Fruit fly (Drosophila melanogaster): ENCODE measurements around the gene Ddr.

Ddr gene

DNA sequence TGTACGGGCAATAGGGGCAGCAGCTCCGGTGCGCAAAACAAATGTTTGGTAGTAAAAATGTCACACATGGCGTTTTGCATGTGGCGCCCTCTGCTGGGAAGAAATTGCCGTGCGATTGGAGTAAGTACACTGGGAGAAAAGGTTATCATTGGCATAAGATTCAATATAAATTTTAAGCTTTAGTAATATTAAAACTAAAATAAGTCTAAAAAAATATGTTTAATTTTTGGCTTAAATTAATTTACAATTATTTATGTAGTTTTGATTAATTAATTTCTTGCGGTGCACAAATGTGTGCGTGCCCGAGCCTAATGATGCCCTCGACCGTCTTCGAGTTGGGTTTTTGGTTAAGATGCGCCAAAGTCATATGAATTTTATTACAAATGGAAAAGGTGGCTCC, 27.4 kb downstream of the Ddr start (continued):
- TF ChIP-seq zen (tag; optimal IDR thresholded peaks at IDR 0.05) (peak; percentile 69), Bgb (GFP tag; IDR thresholded peaks at IDR 0.05; ENCODE audit: partially characterized antibody) (no peak), sr (GFP tag; IDR thresholded peaks at IDR 0.05) (0 out of 3 replicates have a peak, but pooled peaks have one; percentile 12), sens-2 (GFP tag; IDR thresholded peaks at IDR 0.05) (peak; percentile 57; the same call in 1 of the 2 replicates), bbx (GFP tag; IDR thresholded peaks at IDR 0.05; ENCODE audit: partially characterized antibody) (no peak), CG17912 (GFP tag; optimal IDR thresholded peaks at IDR 0.05) (no peak), ranshi (GFP tag; IDR thresholded peaks at IDR 0.05) (peak; percentile 58; the same call in 1 of the 2 replicates), nom (GFP tag; optimal IDR thresholded peaks at IDR 0.05) (no peak), gsb (GFP tag; IDR thresholded peaks at IDR 0.05) (no peak; the same call in 1 of the 2 replicates), CG11723 (GFP tag; optimal IDR thresholded peaks at IDR 0.05) (no peak), tup (GFP tag; optimal IDR thresholded peaks at IDR 0.05) (peak; percentile 4), CG8924 (tag; optimal IDR thresholded peaks at IDR 0.05) (peak; percentile 65), BtbVII (GFP tag; optimal IDR thresholded peaks at IDR 0.05) (peak; percentile 5), ap (GFP tag; IDR thresholded peaks at IDR 0.05) (peak; percentile 57; the same call in 1 of the 2 replicates), Nf-YB (GFP tag; optimal IDR thresholded peaks at IDR 0.05) (no peak), C15 (GFP tag; IDR thresholded peaks at IDR 0.05) (no peak), Dbx (GFP tag; IDR thresholded peaks at IDR 0.05) (peak; percentile 70; the same call in 2 of the 3 replicates), CG4328 (GFP tag; optimal IDR thresholded peaks at IDR 0.05) (peak; percentile 15), crp (GFP tag; optimal IDR thresholded peaks at IDR 0.05) (no peak), ham (GFP tag; IDR thresholded peaks at IDR 0.05) (no peak), Atf6 (GFP tag; IDR thresholded peaks at IDR 0.05) (peak; percentile 65), CG13287 (GFP tag; IDR thresholded peaks at IDR 0.05; ENCODE audit: partially characterized antibody) (no peak), Gsc (GFP tag; IDR thresholded peaks at IDR 0.05) (0 out of 2 replicates have a peak, but pooled peaks have one; percentile 21), CG9797 (GFP tag; optimal IDR thresholded peaks at IDR 0.05) (no peak), Mrtf (GFP tag; IDR thresholded peaks at IDR 0.05) (peak; percentile 56), corto (GFP tag; optimal IDR thresholded peaks at IDR 0.05) (no peak), sima (GFP tag; optimal IDR thresholded peaks at IDR 0.05) (no peak), CG31388 (GFP tag; optimal IDR thresholded peaks at IDR 0.05) (peak; percentile 38), Kr (GFP tag; optimal IDR thresholded peaks at IDR 0.05) (no peak), Asciz (GFP tag; optimal IDR thresholded peaks at IDR 0.05) (peak; percentile 43), CG18011 (GFP tag; optimal IDR thresholded peaks at IDR 0.05) (no peak), CG32532 (GFP tag; IDR thresholded peaks at IDR 0.05) (peak; percentile 69), CG7271 (tag; optimal IDR thresholded peaks at IDR 0.05) (peak; percentile 64), H2.0 (GFP tag; IDR thresholded peaks at IDR 0.05) (peak; percentile 56), Ets97D (GFP tag; optimal IDR thresholded peaks at IDR 0.05) (no peak), odd (GFP tag; optimal IDR thresholded peaks at IDR 0.05) (peak; percentile 43), chm (GFP tag; IDR thresholded peaks at IDR 0.05) (no peak), fd96Cb (tag; optimal IDR thresholded peaks at IDR 0.05) (peak; percentile 61), tap (tag; optimal IDR thresholded peaks at IDR 0.05) (peak; percentile 63), so (GFP tag; IDR thresholded peaks at IDR 0.05) (0 out of 3 replicates have a peak, but pooled peaks have one; percentile 44), NfI (GFP tag; optimal IDR thresholded peaks at IDR 0.05) (peak; percentile 45), sens (GFP tag) (peak; percentile 95), emc (GFP tag; optimal IDR thresholded peaks at IDR 0.05) (no peak), CG14965 (GFP tag; optimal IDR thresholded peaks at IDR 0.05; ENCODE audit: borderline replicate concordance) (no peak), Hr39 (optimal IDR thresholded peaks at IDR 0.05) (no peak), dmrt99B (tag; optimal IDR thresholded peaks at IDR 0.05) (peak; percentile 78), CG3726 (GFP tag; IDR thresholded peaks at IDR 0.05) (peak; percentile 68; the same call in 1 of the 3 replicates), CG16813 (GFP tag; IDR thresholded peaks at IDR 0.05; ENCODE audit: partially characterized antibody) (no peak), jigr1 (GFP tag; IDR thresholded peaks at IDR 0.05) (no peak), CG12942 (GFP tag; optimal IDR thresholded peaks at IDR 0.05) (peak; percentile 39), CG4707 (GFP tag; optimal IDR thresholded peaks at IDR 0.05) (no peak)

Measured in whole organism, embryonic.